Fruit fly (Drosophila melanogaster) whole organism, pupa: ENCODE measurements around the gene Tmf.
A peak's percentile ranks its signal among the peaks of the same experiment; 100 is the strongest.

Experiments
- CG10348 ChIP-seq: fragments of 200-800 bp; sonication (Bioruptor generic); IDR thresholded peaks from 2 replicates; pipeline ENCODE4 v1.3.6; 2022; ENCODE audit warnings: missing biosample characterization, missing genetic modification characterization
- CG12605 ChIP-seq: fragments of 200-800 bp; sonication (Bioruptor generic); IDR thresholded peaks from 2 replicates; pipeline ENCODE4 v1.3.6; 2022; ENCODE audit warnings: missing biosample characterization, missing genetic modification characterization
- CG13204 ChIP-seq: fragments of 200-800 bp; sonication (Bioruptor generic); optimal IDR thresholded peaks from 2 replicates; lab custom pipeline; 2018; ENCODE audit warnings: missing biosample characterization, mild to moderate bottlenecking, missing genetic modification characterization, moderate library complexity
- CG14655 ChIP-seq: fragments of 200-800 bp; sonication (Bioruptor generic); optimal IDR thresholded peaks from 3 replicates; lab custom pipeline; 2017; ENCODE audit warnings: mild to moderate bottlenecking, missing biosample characterization, missing genetic modification reagents, missing genetic modification characterization
- CG15710 ChIP-seq: fragments of 200-800 bp; sonication (Bioruptor generic); optimal IDR thresholded peaks from 2 replicates; lab custom pipeline; 2018; ENCODE audit warnings: missing biosample characterization, mild to moderate bottlenecking, missing genetic modification characterization, moderate library complexity
- CG17806 ChIP-seq: fragments of 200-800 bp; sonication (Bioruptor generic); optimal IDR thresholded peaks from 2 replicates; lab custom pipeline; 2018; ENCODE audit warnings: missing biosample characterization, mild to moderate bottlenecking, missing genetic modification characterization, moderate library complexity
- CG32121 ChIP-seq: fragments of 200-800 bp; sonication (Bioruptor generic); IDR thresholded peaks from 2 replicates; pipeline ENCODE4 v1.3.6; 2022; ENCODE audit warnings: missing biosample characterization, missing genetic modification characterization
- CG34367 ChIP-seq: fragments of 200-800 bp; sonication (Bioruptor generic); optimal IDR thresholded peaks from 2 replicates; lab custom pipeline; 2018; ENCODE audit warnings: missing biosample characterization, mild to moderate bottlenecking, missing genetic modification characterization
- CG4496 ChIP-seq: fragments of 200-800 bp; sonication (Bioruptor generic); IDR thresholded peaks from 3 replicates; pipeline ENCODE4 v1.3.6; 2022; ENCODE audit warnings: missing biosample characterization, missing genetic modification characterization
- CG8159 ChIP-seq: fragments of 200-800 bp; sonication (Bioruptor generic); optimal IDR thresholded peaks from 3 replicates; lab custom pipeline; 2018; ENCODE audit warnings: missing biosample characterization, mild to moderate bottlenecking, missing genetic modification characterization, moderate library complexity
- CG8301 ChIP-seq: fragments of 200-800 bp; sonication (Bioruptor generic); optimal IDR thresholded peaks from 2 replicates; lab custom pipeline; 2018; ENCODE audit warnings: missing biosample characterization, mild to moderate bottlenecking, missing genetic modification characterization
- CG9948 ChIP-seq: fragments of 200-800 bp; sonication (Bioruptor generic); optimal IDR thresholded peaks from 2 replicates; lab custom pipeline; 2018; ENCODE audit warnings: missing biosample characterization, mild to moderate bottlenecking, missing genetic modification characterization, moderate library complexity
- D1 ChIP-seq: fragments of 200-800 bp; sonication (Bioruptor generic); optimal IDR thresholded peaks from 2 replicates; lab custom pipeline; 2018; ENCODE audit warnings: missing biosample characterization, mild to moderate bottlenecking, missing genetic modification characterization, moderate library complexity
- EcR ChIP-seq: fragments of 200-800 bp; sonication (Bioruptor generic); optimal IDR thresholded peaks from 3 replicates; lab custom pipeline; 2019; ENCODE audit warnings: missing biosample characterization, missing genetic modification characterization, mild to moderate bottlenecking, moderate library complexity, missing genetic modification reagents
- Ets98B ChIP-seq: fragments of 200-800 bp; sonication (Bioruptor generic); IDR thresholded peaks from 2 replicates; pipeline ENCODE4 v1.3.6; 2022; ENCODE audit warnings: missing biosample characterization, missing genetic modification characterization
- Pif1B ChIP-seq: fragments of 200-800 bp; sonication (Bioruptor generic); optimal IDR thresholded peaks from 3 replicates; lab custom pipeline; 2016; ENCODE audit warnings: missing biosample characterization, missing genetic modification characterization
- Snoo ChIP-seq: fragments of 200-800 bp; sonication (Bioruptor generic); optimal IDR thresholded peaks from 3 replicates; lab custom pipeline; 2017; ENCODE audit warnings: missing biosample characterization, mild to moderate bottlenecking, missing genetic modification characterization, inconsistent platforms
- fd96Ca ChIP-seq: fragments of 200-800 bp; sonication (Bioruptor generic); IDR thresholded peaks from 3 replicates; pipeline ENCODE4 v1.3.6; 2022; ENCODE audit warnings: missing biosample characterization, missing genetic modification characterization
- gl ChIP-seq: fragments of 200-800 bp; sonication (Bioruptor generic); optimal IDR thresholded peaks from 2 replicates; lab custom pipeline; 2018; ENCODE audit warnings: missing biosample characterization, mild to moderate bottlenecking, missing genetic modification characterization
- rn ChIP-seq: fragments of 200-800 bp; sonication (Bioruptor generic); IDR thresholded peaks from 2 replicates; pipeline ENCODE4 v1.3.6; 2022; ENCODE audit warnings: missing biosample characterization, missing genetic modification characterization

Tmf gene

DNA sequence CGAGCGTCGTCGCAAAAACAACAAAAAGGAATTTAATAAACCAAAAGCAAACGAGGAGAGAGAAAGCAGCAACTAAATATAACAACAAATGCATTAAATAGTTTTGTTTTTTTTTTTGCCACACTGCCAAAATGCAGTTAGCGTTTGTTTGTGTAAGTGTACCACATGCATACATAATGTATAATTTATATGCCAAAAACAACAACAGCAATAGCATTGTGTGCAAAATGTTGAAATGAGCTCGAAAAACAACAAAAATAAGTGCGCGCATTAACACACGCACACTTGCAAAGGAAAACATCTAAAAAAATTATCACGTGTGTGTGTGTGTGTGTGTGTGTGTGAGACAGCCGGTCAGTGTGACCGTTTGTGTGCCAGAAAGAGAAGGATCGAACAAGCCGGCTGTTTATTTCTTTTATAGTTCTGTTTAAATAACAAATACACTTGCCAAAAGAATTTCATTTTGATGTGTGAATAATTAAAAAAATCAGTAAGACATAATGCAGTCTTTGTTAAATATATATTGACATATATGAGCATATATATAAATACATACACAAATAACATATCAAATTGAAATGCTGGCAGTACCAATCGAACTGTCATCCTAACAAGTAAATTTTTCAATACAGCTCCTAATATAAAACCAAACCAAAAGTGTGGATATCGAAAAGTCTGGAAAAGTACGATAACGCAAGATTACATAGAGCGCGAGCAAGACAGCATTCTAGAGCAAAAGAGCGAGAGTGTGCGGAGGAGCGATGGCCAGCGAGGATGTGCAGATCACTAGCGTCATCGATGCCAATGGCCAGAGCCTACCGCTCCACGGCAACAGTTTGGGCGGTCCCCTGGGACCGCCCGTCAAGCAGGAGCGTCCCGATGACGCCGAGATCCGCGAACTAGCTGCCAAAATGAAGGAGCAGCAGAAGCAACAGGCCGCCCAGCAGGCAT lies 24.8 kb downstream of the Tmf start:
- TF ChIP-seq Ets98B (GFP tag; lab: Robert Waterston, UW): no peak
- 0 out of 3 replicates have a peak, but pooled peaks have one; percentile 10 for TF ChIP-seq CG4496 (GFP tag; lab: Robert Waterston, UW)

DNA sequence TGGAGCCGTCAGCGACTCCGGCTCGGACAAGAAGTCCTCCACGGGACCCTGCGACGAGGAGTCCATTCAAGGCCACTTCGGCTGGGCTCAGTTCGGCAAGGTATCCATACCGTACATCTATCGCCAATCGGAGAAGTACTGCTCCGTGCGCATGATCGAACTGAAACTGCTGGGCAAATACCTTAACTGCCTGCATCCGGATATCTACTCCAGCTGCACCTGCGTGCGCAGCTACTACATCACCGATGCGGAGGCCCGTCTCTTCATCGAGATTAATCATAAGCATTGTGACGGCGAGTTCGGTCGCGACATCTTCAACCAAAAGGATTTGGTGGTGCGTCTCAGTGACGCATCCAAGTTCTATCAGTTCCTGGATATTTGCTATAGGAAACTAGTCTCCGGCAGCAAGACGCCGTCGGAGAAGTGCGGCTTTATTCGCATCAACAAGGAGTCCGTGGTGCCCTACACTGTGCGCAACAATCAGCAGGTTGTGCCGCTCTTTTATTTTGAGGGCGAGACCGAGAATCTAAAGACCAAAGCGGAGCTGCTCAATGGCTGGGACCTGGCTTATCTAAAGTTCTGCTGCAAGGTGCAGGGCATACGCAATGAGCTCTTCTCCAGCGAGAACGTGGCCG lies 25.7 kb downstream of the Tmf start:
- TF ChIP-seq Pif1B (GFP tag; lab: Kevin White, UChicago) (no peak), CG32121 (GFP tag; lab: Robert Waterston, UW) (no peak), Ets98B (GFP tag; lab: Robert Waterston, UW) (no peak), CG13204 (no peak), CG8159 (tag; lab: Kevin White, UChicago) (no peak)
- TF ChIP-seq, all 21 proteins: peak for 0

DNA sequence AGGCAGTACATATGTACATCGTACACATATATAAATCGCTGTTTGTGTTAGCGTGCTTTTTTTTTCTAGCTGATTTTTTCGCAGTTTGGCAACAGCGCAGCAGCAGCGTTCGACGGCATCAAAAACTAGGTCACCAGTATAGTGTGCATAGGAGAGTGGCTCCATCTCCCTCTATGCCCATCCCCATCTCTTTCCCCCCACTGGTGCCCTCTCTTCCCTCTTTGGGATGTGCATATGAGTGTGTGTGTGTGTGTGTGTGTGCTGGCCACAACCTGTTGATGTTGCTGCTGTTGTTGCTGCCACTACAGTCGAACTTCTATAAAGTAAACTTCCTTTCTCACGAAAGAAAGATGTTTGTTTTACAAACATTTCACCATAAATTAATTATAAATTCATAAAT lies 27.6 kb downstream of the Tmf start:
- TF ChIP-seq CG12605 (GFP tag; lab: Robert Waterston, UW) (0 out of 2 replicates have a peak, but pooled peaks have one; percentile 17), D1 (tag; lab: Kevin White, UChicago) (no peak), CG34367 (tag; lab: Kevin White, UChicago) (no peak), CG8301 (tag; lab: Kevin White, UChicago) (no peak), rn (GFP tag; lab: Robert Waterston, UW) (no peak), CG8159 (tag; lab: Kevin White, UChicago) (no peak), CG10348 (GFP tag; lab: Robert Waterston, UW) (no peak), EcR (GFP tag; lab: Kevin White, UChicago) (no peak)

DNA sequence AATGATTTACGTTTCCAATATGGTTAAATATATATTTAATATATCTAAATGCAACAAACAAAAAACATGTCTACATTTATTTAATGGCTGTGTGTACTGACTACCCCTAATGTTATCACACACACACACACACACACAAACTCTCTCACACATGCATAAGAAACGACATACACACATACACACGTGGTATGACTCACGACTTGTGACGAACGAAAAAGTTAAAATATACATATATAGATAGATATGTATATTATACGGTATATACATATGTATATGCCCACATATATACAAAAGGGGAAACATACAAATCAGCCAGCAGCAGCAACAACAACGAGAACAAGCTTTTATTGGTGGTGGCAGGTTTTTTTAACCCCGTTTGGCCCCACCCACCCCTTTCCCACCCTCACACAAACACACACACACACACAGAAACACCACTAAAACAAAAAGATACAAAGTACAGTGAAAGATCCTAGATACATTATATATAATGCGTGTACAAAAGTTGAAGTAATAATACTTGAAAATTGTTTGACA lies 30.8 kb downstream of the Tmf start:
- TF ChIP-seq CG9948 (no peak), CG13204 (no peak), EcR (GFP tag; lab: Kevin White, UChicago) (peak; percentile 3), Ets98B (GFP tag; lab: Robert Waterston, UW) (no peak), D1 (tag; lab: Kevin White, UChicago) (no peak), fd96Ca (no peak), CG15710 (peak; percentile 3), CG17806 (tag; lab: Kevin White, UChicago) (no peak), gl (tag; lab: Kevin White, UChicago) (no peak), CG10348 (GFP tag; lab: Robert Waterston, UW) (no peak), CG14655 (GFP tag; lab: Kevin White, UChicago) (no peak), CG8301 (tag; lab: Kevin White, UChicago) (no peak)

DNA sequence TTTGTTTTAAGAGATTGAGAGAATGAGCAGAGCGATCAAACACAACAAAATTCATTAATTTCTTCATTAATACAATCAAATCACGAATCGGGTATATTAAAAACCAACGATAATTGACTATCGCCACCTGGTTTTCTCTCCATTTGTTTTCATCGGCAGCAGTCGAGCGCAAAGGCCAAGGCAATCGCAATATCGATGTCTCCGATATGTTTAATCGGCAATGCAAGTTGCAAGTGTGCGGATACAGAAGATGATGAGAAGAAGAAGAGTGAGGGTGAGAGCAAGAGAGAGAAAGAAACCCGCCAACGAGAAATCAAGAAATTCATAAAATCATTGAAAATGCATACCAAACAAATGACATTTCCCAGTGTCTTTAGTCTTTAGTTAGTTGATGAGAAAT lies 31.6 kb downstream of the Tmf start:
- TF ChIP-seq CG32121 (GFP tag; lab: Robert Waterston, UW) (no peak), CG9948 (no peak), Snoo (tag; lab: Kevin White, UChicago) (no peak), CG17806 (tag; lab: Kevin White, UChicago) (no peak), CG12605 (GFP tag; lab: Robert Waterston, UW) (no peak), CG8301 (tag; lab: Kevin White, UChicago) (no peak), Ets98B (GFP tag; lab: Robert Waterston, UW) (no peak), CG14655 (GFP tag; lab: Kevin White, UChicago) (no peak)
- TF ChIP-seq, all 21 proteins: peak for 0

DNA sequence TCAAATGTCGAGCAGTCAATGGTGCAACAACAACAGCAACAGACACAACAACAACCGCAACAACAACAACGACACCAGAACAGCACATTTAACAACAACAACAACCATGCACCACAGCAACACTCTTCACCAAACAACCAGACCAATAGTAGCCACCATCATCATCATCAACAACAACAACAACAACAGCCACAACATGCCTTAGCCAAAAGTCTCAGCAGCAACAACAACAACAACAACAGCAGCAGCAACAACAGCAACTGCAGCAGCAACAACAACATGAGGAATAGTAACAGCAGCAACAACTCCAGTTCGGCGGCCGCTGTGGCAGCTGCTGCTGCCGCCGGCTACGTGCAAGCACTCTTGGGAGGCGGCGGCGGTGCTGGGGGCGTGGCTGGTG lies 32.2 kb downstream of the Tmf start:
- TF ChIP-seq gl (tag; lab: Kevin White, UChicago) (no peak), CG13204 (peak; percentile 3)
